Worm (Caenorhabditis elegans) whole organism, L1 larva: ENCODE results near the gene Y51A2D.13.

Source experiments
- aha-1 ChIP-seq: fragments of 150-350 bp; optimal IDR thresholded peaks from 2 replicates; lab custom pipeline; 2014; ENCODE audit warnings: missing biosample characterization, missing genetic modification characterization
- elt-3 ChIP-seq, 6 experiments: fragments of 150-350 bp in 1 of 6; sonication (generic microtip); optimal IDR thresholded peaks; 2 replicates each; lab custom pipeline; 2017 to 2018; ENCODE audit warnings: missing biosample characterization in 6 of 6, missing genetic modification characterization in 6 of 6, inconsistent platforms in 1 of 6
- fos-1 ChIP-seq: fragments of 150-350 bp; optimal IDR thresholded peaks from 2 replicates; lab custom pipeline; 2014; ENCODE audit warnings: missing biosample characterization, missing genetic modification characterization
- isw-1 ChIP-seq: fragments of 200-800 bp; sonication (Bioruptor generic); IDR thresholded peaks from 2 replicates; pipeline ENCODE4 v1.3.6; 2022; ENCODE audit warnings: missing genetic modification characterization, missing compliant biosample characterization
- lin-13 ChIP-seq: fragments of 150-350 bp; optimal IDR thresholded peaks from 2 replicates; lab custom pipeline; 2014; ENCODE audit warnings: missing biosample characterization, missing genetic modification reagents, missing genetic modification characterization
- nhr-71 ChIP-seq: sonication (generic microtip); optimal IDR thresholded peaks from 2 replicates; lab custom pipeline; 2016; ENCODE audit warnings: mild to moderate bottlenecking, missing genetic modification characterization, moderate library complexity, missing compliant biosample characterization
- nhr-77 ChIP-seq: fragments of 150-350 bp; optimal IDR thresholded peaks from 2 replicates; lab custom pipeline; 2014; ENCODE audit warnings: missing biosample characterization, missing genetic modification characterization
- skn-1 ChIP-seq: fragments of 150-350 bp; optimal IDR thresholded peaks from 2 replicates; lab custom pipeline; 2014; ENCODE audit warnings: missing biosample characterization, missing genetic modification characterization
- snpc-4 ChIP-seq: fragments of 150-350 bp; optimal IDR thresholded peaks from 2 replicates; lab custom pipeline; 2014; ENCODE audit warnings: missing biosample characterization, missing genetic modification characterization
- sox-4 ChIP-seq: sonication (generic microtip); optimal IDR thresholded peaks from 2 replicates; lab custom pipeline; 2016; ENCODE audit warnings: missing genetic modification characterization, missing compliant biosample characterization
- unc-86 ChIP-seq: sonication (generic microtip); optimal IDR thresholded peaks from 2 replicates; lab custom pipeline; 2016; ENCODE audit warnings: missing genetic modification characterization, missing compliant biosample characterization
- zag-1 ChIP-seq: fragments of 150-350 bp; optimal IDR thresholded peaks from 2 replicates; lab custom pipeline; 2014; ENCODE audit warnings: missing biosample characterization, missing genetic modification characterization

- TF ChIP-seq nhr-77: peak; percentile 35
- no peak for TF ChIP-seq snpc-4 (tag; lab: Kevin White, UChicago)
- TF ChIP-seq lin-13: peak; percentile 46
- TF ChIP-seq nhr-71 (tag; lab: Kevin White, UChicago): peak; percentile 81
- peak; percentile 12 for TF ChIP-seq fos-1 (tag; lab: Kevin White, UChicago)
- peak; percentile 66 for TF ChIP-seq skn-1 (tag; lab: Kevin White, UChicago)
- TF ChIP-seq elt-3 (tag; optimal IDR thresholded peaks at IDR 0.05; lab: Kevin White, UChicago): peak in 1 of 6 experiments; percentile 52
- TF ChIP-seq zag-1: no peak
- TF ChIP-seq isw-1 (GFP tag; lab: Robert Waterston, UW): peak; percentile 78
- TF ChIP-seq unc-86 (tag; lab: Kevin White, UChicago): peak; percentile 52
- TF ChIP-seq sox-4 (tag; lab: Kevin White, UChicago): no peak
- TF ChIP-seq aha-1 (tag; lab: Kevin White, UChicago): no peak
Observed at ce11 chrV:18533606-18534005, 46.0 kb downstream of the Y51A2D.13 start, which contains the start of gene ints-5.
